Fruit fly (Drosophila melanogaster) whole organism, adult: ENCODE measurements around the gene CG6481.

ENCODE experiments used
- CG11617 ChIP-seq: fragments of 200-800 bp; sonication (Bioruptor generic); optimal IDR thresholded peaks from 2 replicates; lab custom pipeline; 2017; ENCODE audit warnings: mild to moderate bottlenecking, missing biosample characterization, missing genetic modification reagents, missing genetic modification characterization
- CG12768 ChIP-seq: fragments of 200-800 bp; sonication (Bioruptor generic); optimal IDR thresholded peaks from 2 replicates; lab custom pipeline; 2017; ENCODE audit warnings: missing biosample characterization, missing genetic modification characterization, mild to moderate bottlenecking, moderate library complexity, missing genetic modification reagents
- CG14711 ChIP-seq: fragments of 200-800 bp; sonication (Bioruptor generic); optimal IDR thresholded peaks from 2 replicates; lab custom pipeline; 2018; ENCODE audit warnings: missing biosample characterization, mild to moderate bottlenecking, missing genetic modification characterization, moderate library complexity
- CG1620 ChIP-seq: fragments of 200-800 bp; sonication (Bioruptor generic); optimal IDR thresholded peaks from 2 replicates; lab custom pipeline; 2016; ENCODE audit warnings: missing biosample characterization, missing genetic modification characterization
- CG33017 ChIP-seq: fragments of 200-800 bp; sonication (Bioruptor generic); optimal IDR thresholded peaks from 2 replicates; lab custom pipeline; 2018; ENCODE audit warnings: missing biosample characterization, mild to moderate bottlenecking, missing genetic modification characterization, moderate library complexity
- CG7045 ChIP-seq: fragments of 200-800 bp; sonication (Bioruptor generic); optimal IDR thresholded peaks from 2 replicates; lab custom pipeline; 2017; ENCODE audit warnings: missing biosample characterization, mild to moderate bottlenecking, missing genetic modification characterization
- CG7101 ChIP-seq: fragments of 200-800 bp; sonication (Bioruptor generic); optimal IDR thresholded peaks from 2 replicates; lab custom pipeline; 2018; ENCODE audit warnings: missing biosample characterization, mild to moderate bottlenecking, missing genetic modification characterization, moderate library complexity
- Clk ChIP-seq: fragments of 200-800 bp; sonication (Bioruptor generic); optimal IDR thresholded peaks from 2 replicates; lab custom pipeline; 2017; ENCODE audit warnings: missing biosample characterization, missing genetic modification characterization
- Hr96 ChIP-seq: fragments of 200-800 bp; sonication (Bioruptor generic); optimal IDR thresholded peaks from 2 replicates; lab custom pipeline; 2016; ENCODE audit warnings: missing biosample characterization, missing genetic modification characterization
- Mnt ChIP-seq: fragments of 200-800 bp; sonication (Bioruptor generic); optimal IDR thresholded peaks from 2 replicates; lab custom pipeline; 2016; ENCODE audit warnings: missing biosample characterization, mild to moderate bottlenecking, missing genetic modification characterization
- bab1 ChIP-seq: fragments of 200-800 bp; sonication (Bioruptor generic); optimal IDR thresholded peaks from 3 replicates; lab custom pipeline; 2019; ENCODE audit warnings: missing biosample characterization, mild to moderate bottlenecking, missing genetic modification characterization, moderate library complexity
- toe ChIP-seq: fragments of 200-800 bp; sonication (Bioruptor generic); optimal IDR thresholded peaks from 2 replicates; lab custom pipeline; 2016; ENCODE audit warnings: missing biosample characterization, missing genetic modification characterization

dm6 chrX:18554563-18554962 lies 32.3 kb upstream of the CG6481 start:
- TF ChIP-seq Clk (GFP tag; lab: Kevin White, UChicago) (no peak), Mnt (GFP tag; lab: Kevin White, UChicago) (no peak), CG1620 (GFP tag; lab: Kevin White, UChicago) (no peak), CG14711 (tag; lab: Kevin White, UChicago) (no peak), toe (GFP tag; lab: Kevin White, UChicago) (no peak), CG7101 (tag; lab: Kevin White, UChicago) (no peak), Hr96 (GFP tag; lab: Kevin White, UChicago) (no peak), CG33017 (tag; lab: Kevin White, UChicago) (no peak), CG11617 (GFP tag; lab: Kevin White, UChicago) (no peak), CG12768 (no peak), CG7045 (no peak), bab1 (GFP tag; lab: Kevin White, UChicago) (no peak)
